Worm (Caenorhabditis elegans): ENCODE data around the gene ced-4.

- TF ChIP-seq tab-1 (GFP tag; IDR thresholded peaks at IDR 0.05) (no peak), flt-1 (GFP tag; IDR thresholded peaks at IDR 0.05) (no peak), klf-2 (GFP tag; conservative IDR thresholded peaks at IDR 0.05) (no peak), cog-1 (tag; optimal IDR thresholded peaks at IDR 0.05) (no peak), ref-1 (GFP tag; conservative IDR thresholded peaks at IDR 0.05) (no peak), ztf-23 (GFP tag; IDR thresholded peaks at IDR 0.05) (no peak)
These were observed 14.7 kb upstream of the ced-4 start, which contains the start of the genes acbp-7 and F26A1.19 for ce11 chrIII:4837429-4837828.
